Worm (Caenorhabditis elegans): Measurements from ENCODE around the gene C16D9.4.

DNA sequence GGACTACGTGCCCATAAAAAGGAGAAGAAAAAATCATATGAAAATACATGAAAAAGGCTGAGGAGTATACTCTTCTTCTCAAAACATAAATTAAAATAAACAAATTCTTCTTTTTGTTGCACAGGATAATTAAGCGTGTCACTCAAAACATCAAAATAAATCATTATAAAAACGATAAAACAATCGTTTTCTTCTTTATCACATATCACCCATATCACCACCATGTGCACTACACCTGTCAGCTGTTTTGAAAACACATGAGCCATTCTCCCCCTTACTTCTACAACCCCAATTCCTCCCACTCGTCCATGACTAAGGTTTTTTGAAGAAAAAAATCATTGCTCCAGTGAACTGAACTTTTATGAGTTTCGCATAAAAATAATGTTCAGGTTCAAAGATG is 9.8 kb upstream of the C16D9.4 start:
- TF ChIP-seq zag-1 (tag; optimal IDR thresholded peaks at IDR 0.05) (no peak), nhr-25 (tag; optimal IDR thresholded peaks at IDR 0.05) (no peak)

Measured in whole organism, L2 larva.